Fruit fly (Drosophila melanogaster) whole organism, embryonic: Measurements from ENCODE around the gene Klp10A.
A peak's percentile ranks its signal among the peaks of the same experiment; 100 is the strongest.

ENCODE experiments used
- ATbp ChIP-seq: fragments of 200-800 bp; sonication (Bioruptor generic); optimal IDR thresholded peaks from 2 replicates; lab custom pipeline; 2017; ENCODE audit warnings: missing biosample characterization, mild to moderate bottlenecking, missing genetic modification characterization, missing genetic modification reagents
- Awh ChIP-seq: fragments of 200-800 bp; sonication (Bioruptor generic); IDR thresholded peaks from 2 replicates; pipeline ENCODE4, ENCODE4 v1.3.6; 2022; ENCODE audit warnings: missing biosample characterization, missing genetic modification characterization
- CG13424 ChIP-seq: fragments of 200-800 bp; sonication (Bioruptor generic); optimal IDR thresholded peaks from 2 replicates; lab custom pipeline; 2019; ENCODE audit warnings: missing biosample characterization, mild to moderate bottlenecking, missing genetic modification characterization, moderate library complexity
- CG15073 ChIP-seq: fragments of 200-800 bp; sonication (Bioruptor generic); optimal IDR thresholded peaks from 2 replicates; lab custom pipeline; 2016; ENCODE audit warnings: missing biosample characterization, missing genetic modification characterization
- CG15696 ChIP-seq: fragments of 200-800 bp; sonication (Bioruptor generic); optimal IDR thresholded peaks from 2 replicates; lab custom pipeline; 2019; ENCODE audit warnings: missing biosample characterization, mild to moderate bottlenecking, missing genetic modification characterization, moderate library complexity
- CG16813 ChIP-seq: fragments of 200-800 bp; sonication (Bioruptor generic); IDR thresholded peaks from 3 replicates; pipeline ENCODE4 v1.3.6; 2022; ENCODE audit warnings: missing biosample characterization, missing genetic modification characterization; ENCODE audit not compliant: partially characterized antibody
- CG17186 ChIP-seq: fragments of 200-800 bp; sonication (Bioruptor generic); optimal IDR thresholded peaks from 3 replicates; lab custom pipeline; 2017; ENCODE audit warnings: missing biosample characterization, missing genetic modification reagents, missing genetic modification characterization
- CG17359 ChIP-seq: fragments of 200-800 bp; sonication (Bioruptor generic); optimal IDR thresholded peaks from 3 replicates; lab custom pipeline; 2018; ENCODE audit warnings: missing biosample characterization, mild to moderate bottlenecking, missing genetic modification characterization, moderate library complexity
- CG1832 ChIP-seq: fragments of 200-800 bp; sonication (Bioruptor generic); optimal IDR thresholded peaks from 2 replicates; lab custom pipeline; 2017; ENCODE audit warnings: missing biosample characterization, mild to moderate bottlenecking, missing genetic modification characterization, inconsistent platforms
- CG18764 ChIP-seq: fragments of 200-800 bp; sonication (Bioruptor generic); optimal IDR thresholded peaks from 3 replicates; lab custom pipeline; 2016; ENCODE audit warnings: missing biosample characterization, missing genetic modification characterization
- CG33213 ChIP-seq: fragments of 200-800 bp; sonication (Bioruptor generic); optimal IDR thresholded peaks from 3 replicates; lab custom pipeline; 2016; ENCODE audit warnings: missing biosample characterization, missing genetic modification characterization
- CG6689 ChIP-seq: fragments of 200-800 bp; sonication (Bioruptor generic); IDR thresholded peaks from 2 replicates; pipeline ENCODE4 v1.3.6; 2022; ENCODE audit warnings: missing biosample characterization, missing genetic modification characterization
- CG7928 ChIP-seq: fragments of 200-800 bp; sonication (Bioruptor generic); optimal IDR thresholded peaks from 2 replicates; lab custom pipeline; 2017; ENCODE audit warnings: missing biosample characterization, mild to moderate bottlenecking, missing genetic modification characterization
- Chrac-16 ChIP-seq: fragments of 200-800 bp; sonication (Bioruptor generic); optimal IDR thresholded peaks from 3 replicates; lab custom pipeline; 2016; ENCODE audit warnings: missing biosample characterization, missing genetic modification characterization
- Dp ChIP-seq: fragments of 200-800 bp; sonication (Bioruptor generic); optimal IDR thresholded peaks from 2 replicates; lab custom pipeline; 2018; ENCODE audit warnings: missing biosample characterization, mild to moderate bottlenecking, missing genetic modification characterization, moderate library complexity
- Hey ChIP-seq: fragments of 200-800 bp; sonication (Bioruptor generic); optimal IDR thresholded peaks from 3 replicates; lab custom pipeline; 2018; ENCODE audit warnings: missing biosample characterization, mild to moderate bottlenecking, missing genetic modification characterization
- HmgD ChIP-seq: fragments of 200-800 bp; sonication (Bioruptor generic); optimal IDR thresholded peaks from 3 replicates; lab custom pipeline; 2016; ENCODE audit warnings: missing biosample characterization, missing genetic modification characterization
- Hmr ChIP-seq: fragments of 200-800 bp; sonication (Bioruptor generic); optimal IDR thresholded peaks from 3 replicates; lab custom pipeline; 2017; ENCODE audit warnings: mild to moderate bottlenecking, missing biosample characterization, missing genetic modification reagents, missing genetic modification characterization
- MBD-R2 ChIP-seq: fragments of 200-800 bp; sonication (Bioruptor generic); IDR thresholded peaks from 2 replicates; pipeline ENCODE4 v1.3.6; 2022; ENCODE audit warnings: missing biosample characterization, missing genetic modification characterization
- Mrtf ChIP-seq: fragments of 200-800 bp; sonication (Bioruptor generic); IDR thresholded peaks from 3 replicates; pipeline ENCODE4 v1.3.6; 2022; ENCODE audit warnings: missing biosample characterization, missing genetic modification characterization
- Nf-YB ChIP-seq: fragments of 200-800 bp; sonication (Bioruptor generic); optimal IDR thresholded peaks from 3 replicates; lab custom pipeline; 2019; ENCODE audit warnings: missing biosample characterization, mild to moderate bottlenecking, missing genetic modification characterization, moderate library complexity
- Pdp1 ChIP-seq, 2 experiments: fragments of 200-800 bp; sonication (Bioruptor generic); optimal IDR thresholded peaks; 3 replicates each; lab custom pipeline; 2016; ENCODE audit warnings: missing biosample characterization in 2 of 2, missing genetic modification characterization in 2 of 2, mild to moderate bottlenecking in 1 of 2, moderate library complexity in 1 of 2
- Ravus ChIP-seq: fragments of 200-800 bp; sonication (Bioruptor generic); IDR thresholded peaks from 2 replicates; pipeline ENCODE4 v1.3.6; 2022; ENCODE audit warnings: missing biosample characterization, missing genetic modification characterization
- Rfx ChIP-seq: fragments of 200-800 bp; sonication (Bioruptor generic); IDR thresholded peaks from 2 replicates; pipeline ENCODE4 v1.3.6; 2022; ENCODE audit warnings: missing biosample characterization, missing genetic modification characterization
- Sox102F ChIP-seq: fragments of 200-800 bp; sonication (Bioruptor generic); optimal IDR thresholded peaks from 2 replicates; lab custom pipeline; 2018; ENCODE audit warnings: missing biosample characterization, mild to moderate bottlenecking, missing genetic modification characterization, moderate library complexity
- Sry-δ ChIP-seq: fragments of 200-800 bp; sonication (Bioruptor generic); optimal IDR thresholded peaks from 2 replicates; lab custom pipeline; 2016; ENCODE audit warnings: missing biosample characterization, missing genetic modification characterization
- abd-A ChIP-seq: fragments of 200-800 bp; sonication (Bioruptor generic); optimal IDR thresholded peaks from 3 replicates; lab custom pipeline; 2019; ENCODE audit warnings: missing biosample characterization, mild to moderate bottlenecking, missing genetic modification characterization, moderate library complexity
- ap ChIP-seq: fragments of 200-800 bp; sonication (Bioruptor generic); IDR thresholded peaks from 2 replicates; pipeline ENCODE4 v1.3.6; 2022; ENCODE audit warnings: missing biosample characterization, missing genetic modification characterization
- ato ChIP-seq: fragments of 200-800 bp; sonication (Bioruptor generic); IDR thresholded peaks from 2 replicates; pipeline ENCODE4 v1.3.6; 2022; ENCODE audit warnings: missing biosample characterization, missing genetic modification characterization; ENCODE audit not compliant: partially characterized antibody
- bigmax ChIP-seq: fragments of 200-800 bp; sonication (Bioruptor generic); optimal IDR thresholded peaks from 2 replicates; lab custom pipeline; 2018; ENCODE audit warnings: missing biosample characterization, mild to moderate bottlenecking, missing genetic modification characterization
- btn ChIP-seq: fragments of 200-800 bp; sonication (Bioruptor generic); optimal IDR thresholded peaks from 2 replicates; lab custom pipeline; 2016; ENCODE audit warnings: missing biosample characterization, missing genetic modification characterization
- chif ChIP-seq, 2 experiments: fragments of 200-800 bp; sonication (Bioruptor generic); optimal IDR thresholded peaks; 3 replicates each; lab custom pipeline; 2016; ENCODE audit warnings: missing biosample characterization in 2 of 2, missing genetic modification characterization in 2 of 2
- croc ChIP-seq: fragments of 200-800 bp; sonication (Bioruptor generic); conservative IDR thresholded peaks from 3 replicates; pipeline ENCODE4 v1.3.6; 2022; ENCODE audit warnings: missing biosample characterization, missing genetic modification characterization
- emc ChIP-seq: fragments of 200-800 bp; sonication (Bioruptor generic); optimal IDR thresholded peaks from 2 replicates; lab custom pipeline; 2016; ENCODE audit warnings: missing biosample characterization, missing genetic modification characterization
- gcm ChIP-seq: fragments of 200-800 bp; sonication (Bioruptor generic); optimal IDR thresholded peaks from 2 replicates; lab custom pipeline; 2019; ENCODE audit warnings: missing biosample characterization, mild to moderate bottlenecking, missing genetic modification characterization, moderate library complexity
- ham ChIP-seq: fragments of 200-800 bp; sonication (Bioruptor generic); IDR thresholded peaks from 2 replicates; pipeline ENCODE4 v1.3.6; 2022; ENCODE audit warnings: missing biosample characterization, missing genetic modification characterization
- jigr1 ChIP-seq: fragments of 200-800 bp; sonication (Bioruptor generic); IDR thresholded peaks from 3 replicates; pipeline ENCODE4 v1.3.6; 2022; ENCODE audit warnings: missing biosample characterization, missing genetic modification characterization
- jumu ChIP-seq: fragments of 200-800 bp; sonication (Bioruptor generic); optimal IDR thresholded peaks from 3 replicates; lab custom pipeline; 2016; ENCODE audit warnings: missing biosample characterization, missing genetic modification characterization
- lbe ChIP-seq: fragments of 200-800 bp; sonication (Bioruptor generic); optimal IDR thresholded peaks from 2 replicates; lab custom pipeline; 2016; ENCODE audit warnings: missing biosample characterization, mild to moderate bottlenecking, missing genetic modification characterization
- lmd ChIP-seq: fragments of 200-800 bp; sonication (Bioruptor generic); IDR thresholded peaks from 2 replicates; pipeline ENCODE4 v1.3.6; 2022; ENCODE audit warnings: missing biosample characterization, missing genetic modification characterization
- odd ChIP-seq: fragments of 200-800 bp; sonication (Bioruptor generic); optimal IDR thresholded peaks from 2 replicates; lab custom pipeline; 2017; ENCODE audit warnings: missing biosample characterization, mild to moderate bottlenecking, missing genetic modification characterization
- peb ChIP-seq: fragments of 200-800 bp; sonication (Bioruptor generic); IDR thresholded peaks from 2 replicates; pipeline ENCODE4 v1.3.6; 2022; ENCODE audit warnings: missing biosample characterization, missing genetic modification characterization
- row ChIP-seq: fragments of 200-800 bp; sonication (Bioruptor generic); IDR thresholded peaks from 3 replicates; pipeline ENCODE4 v1.3.6; 2022; ENCODE audit warnings: missing biosample characterization, missing genetic modification characterization
- sisA ChIP-seq: fragments of 200-800 bp; sonication (Bioruptor generic); IDR thresholded peaks from 2 replicates; pipeline ENCODE4 v1.3.6; 2022; ENCODE audit warnings: missing biosample characterization, missing genetic modification characterization
- slbo ChIP-seq: fragments of 200-800 bp; sonication (Bioruptor generic); IDR thresholded peaks from 2 replicates; pipeline ENCODE4 v1.3.6; 2022; ENCODE audit warnings: missing biosample characterization, missing genetic modification characterization
- slp2 ChIP-seq: fragments of 200-800 bp; sonication (Bioruptor generic); optimal IDR thresholded peaks from 2 replicates; lab custom pipeline; 2016; ENCODE audit warnings: missing biosample characterization, missing genetic modification characterization
- so ChIP-seq: fragments of 200-800 bp; sonication (Bioruptor generic); IDR thresholded peaks from 3 replicates; pipeline ENCODE4 v1.3.6; 2022; ENCODE audit warnings: missing biosample characterization, missing genetic modification characterization
- stwl ChIP-seq: fragments of 200-800 bp; sonication (Bioruptor generic); optimal IDR thresholded peaks from 3 replicates; lab custom pipeline; 2018; ENCODE audit warnings: missing biosample characterization, mild to moderate bottlenecking, missing genetic modification characterization, moderate library complexity
- tap ChIP-seq: fragments of 200-800 bp; optimal IDR thresholded peaks from 3 replicates; lab custom pipeline; 2019; ENCODE audit warnings: missing biosample characterization, mild to moderate bottlenecking, missing genetic modification characterization, moderate library complexity
- tin ChIP-seq: fragments of 200-800 bp; sonication (Bioruptor generic); optimal IDR thresholded peaks from 3 replicates; lab custom pipeline; 2016; ENCODE audit warnings: missing biosample characterization, missing genetic modification characterization
- twi ChIP-seq: fragments of 200-800 bp; optimal IDR thresholded peaks from 2 replicates; lab custom pipeline; 2019; ENCODE audit warnings: missing biosample characterization, mild to moderate bottlenecking, missing genetic modification characterization, moderate library complexity

Gene Klp10A

dm6 chrX:11128828-11129227 is 8.1 kb downstream of the Klp10A start, which contains the start of gene SrpRalpha (continued):
- TF ChIP-seq ATbp (GFP tag; lab: Kevin White, UChicago) (no peak), abd-A (tag; lab: Kevin White, UChicago) (no peak), Nf-YB (no peak), ap (GFP tag; lab: Robert Waterston, UW) (no peak), lmd (GFP tag; lab: Robert Waterston, UW) (no peak), CG18764 (GFP tag; lab: Kevin White, UChicago) (no peak), bigmax (no peak), Sry-δ (peak; percentile 84), Hmr (GFP tag; lab: Kevin White, UChicago) (no peak), slp2 (GFP tag; lab: Kevin White, UChicago) (no peak), sisA (GFP tag; lab: Robert Waterston, UW) (no peak), CG7928 (no peak), so (0 out of 3 replicates have a peak, but pooled peaks have one; percentile 24), HmgD (GFP tag; lab: Kevin White, UChicago) (no peak), Hey (tag; lab: Kevin White, UChicago) (no peak), Pdp1 (GFP tag; optimal IDR thresholded peaks at IDR 0.05; lab: Kevin White, UChicago) (peak in 1 of 2 experiments; percentile 5), Ravus (GFP tag; lab: Robert Waterston, UW) (no peak), twi (no peak), tin (GFP tag; lab: Kevin White, UChicago) (no peak), jigr1 (GFP tag; lab: Robert Waterston, UW) (no peak), Sox102F (GFP tag; lab: Kevin White, UChicago) (no peak), croc (no peak), btn (GFP tag; lab: Kevin White, UChicago) (no peak), odd (no peak), ham (GFP tag; lab: Robert Waterston, UW) (no peak), MBD-R2 (GFP tag; lab: Robert Waterston, UW) (peak; percentile 57), CG15073 (no peak), stwl (tag; lab: Kevin White, UChicago) (peak; percentile 65), CG33213 (GFP tag; lab: Kevin White, UChicago) (no peak), CG13424 (tag; lab: Kevin White, UChicago) (no peak), Dp (GFP tag; lab: Kevin White, UChicago) (peak; percentile 63), Mrtf (GFP tag; lab: Robert Waterston, UW) (no peak), CG16813 (GFP tag; lab: Robert Waterston, UW) (peak; percentile 33; the same call in 1 of the 3 replicates), row (no peak; the same call in 2 of the 3 replicates)

- no peak for TF ChIP-seq gcm (GFP tag; lab: Kevin White, UChicago)
- peak; percentile 12 for TF ChIP-seq jumu (GFP tag; lab: Kevin White, UChicago)
- no peak for TF ChIP-seq CG1832
- TF ChIP-seq Awh (GFP tag; lab: Robert Waterston, UW), result no peak
- TF ChIP-seq CG17359, result no peak
- peak; percentile 34; the same call in 1 of the 2 replicates for TF ChIP-seq slbo (GFP tag; lab: Robert Waterston, UW)
- no peak for TF ChIP-seq CG15696 (tag; lab: Kevin White, UChicago)
- no peak for TF ChIP-seq tap (tag; lab: Kevin White, UChicago)
- peak; percentile 7; the same call in 1 of the 2 replicates for TF ChIP-seq Rfx
- TF ChIP-seq ato (GFP tag; lab: Robert Waterston, UW), result peak; percentile 43; the same call in 1 of the 2 replicates
- peak in 1 of 2 experiments; percentile 20 for TF ChIP-seq chif (GFP tag; optimal IDR thresholded peaks at IDR 0.05; lab: Kevin White, UChicago)
- no peak for TF ChIP-seq lbe
- TF ChIP-seq CG17186 (GFP tag; lab: Kevin White, UChicago), result peak; percentile 49
- no peak for TF ChIP-seq Chrac-16
- TF ChIP-seq CG33213 (GFP tag; lab: Kevin White, UChicago), result no peak
- no peak for TF ChIP-seq peb (GFP tag; lab: Robert Waterston, UW)
- TF ChIP-seq CG6689 (GFP tag; lab: Robert Waterston, UW), result 0 out of 2 replicates have a peak, but pooled peaks have one; percentile 12
- no peak for TF ChIP-seq emc (GFP tag; lab: Kevin White, UChicago)
Measured at dm6 chrX:11124749-11125508, 12.0 kb downstream of the Klp10A start, which contains the start of gene Rpt3. TSS of gene Rpt3 (plus strand) at chrX:11125101.
